Fruit fly (Drosophila melanogaster) S2 (cell line): ENCODE data around the gene CG4928.

Experiments used
- CG8478 ChIP-seq: fragments of >200 bp; optimal IDR thresholded peaks from 2 replicates; lab custom pipeline; 2018
- CTCF ChIP-seq, 2 experiments: fragments of >200 bp; optimal IDR thresholded peaks; 2 replicates each; lab custom pipeline; 2018

DNA sequence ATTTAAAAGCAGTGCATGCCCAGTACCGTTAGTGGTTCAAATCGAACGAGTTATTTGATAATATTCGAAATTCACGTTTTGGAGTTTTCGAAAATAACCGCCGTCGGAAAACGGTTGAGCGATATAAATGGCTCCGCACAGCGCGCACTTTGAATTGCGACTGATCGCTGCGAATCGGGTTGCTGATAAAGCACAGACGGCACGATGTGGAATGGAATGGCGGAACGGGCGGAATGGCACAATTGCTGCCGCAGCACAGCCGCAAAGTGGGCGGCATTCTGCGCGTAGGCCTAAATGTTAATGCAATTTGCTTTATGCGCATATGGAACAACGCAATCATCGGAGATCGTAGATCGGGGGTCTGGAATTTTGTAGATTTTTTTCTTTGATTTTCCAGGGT, 38.3 kb upstream of the CG4928 start:
- no peak for TF ChIP-seq CG8478 (lab: Kevin White, UChicago)
- no peak for TF ChIP-seq CTCF (optimal IDR thresholded peaks at IDR 0.05; lab: Kevin White, UChicago)
